Worm (Caenorhabditis elegans) whole organism, late embryonic: ENCODE measurements around the gene T05H4.15.

Experiments
- C38D4.7 ChIP-seq: fragments of 200-800 bp; sonication (Bioruptor generic); optimal IDR thresholded peaks from 2 replicates; lab custom pipeline; 2018; ENCODE audit warnings: mild to moderate bottlenecking, missing genetic modification characterization, moderate library complexity, missing compliant biosample characterization
- F13H6.1 ChIP-seq: sonication (generic microtip); optimal IDR thresholded peaks from 2 replicates; lab custom pipeline; 2016; ENCODE audit warnings: missing genetic modification characterization, missing compliant biosample characterization
- K09A11.1 ChIP-seq: sonication (generic microtip); optimal IDR thresholded peaks from 2 replicates; lab custom pipeline; 2017; ENCODE audit warnings: antibody characterized with exemption, mild to moderate bottlenecking, missing genetic modification characterization, missing compliant biosample characterization; ENCODE audit not compliant: insufficient read depth
- Y22D7AL.16 ChIP-seq: sonication (generic microtip); optimal IDR thresholded peaks from 2 replicates; lab custom pipeline; 2016; ENCODE audit warnings: missing genetic modification characterization, missing compliant biosample characterization
- ama-1 ChIP-seq: fragments of 150-350 bp; optimal IDR thresholded peaks from 2 replicates; lab custom pipeline; 2014
- ceh-19 ChIP-seq: fragments of 200-800 bp; sonication (Bioruptor generic); optimal IDR thresholded peaks from 2 replicates; lab custom pipeline; 2018; ENCODE audit warnings: mild to moderate bottlenecking, missing genetic modification characterization, missing compliant biosample characterization
- ceh-2 ChIP-seq: sonication (generic microtip); optimal IDR thresholded peaks from 2 replicates; lab custom pipeline; 2016; ENCODE audit warnings: missing genotype, missing genetic modification characterization, missing compliant biosample characterization
- ceh-22 ChIP-seq: sonication (generic microtip); optimal IDR thresholded peaks from 2 replicates; lab custom pipeline; 2017; ENCODE audit warnings: missing biosample characterization, missing genetic modification characterization
- ceh-24 ChIP-seq: sonication (generic microtip); optimal IDR thresholded peaks from 2 replicates; lab custom pipeline; 2016; ENCODE audit warnings: mild to moderate bottlenecking, missing genetic modification characterization, missing compliant biosample characterization
- ceh-30 ChIP-seq: fragments of 150-350 bp; optimal IDR thresholded peaks from 2 replicates; lab custom pipeline; 2014; ENCODE audit warnings: missing biosample characterization, missing genetic modification characterization
- ceh-31 ChIP-seq: sonication (generic microtip); optimal IDR thresholded peaks from 2 replicates; lab custom pipeline; 2016; ENCODE audit warnings: missing genetic modification characterization, missing compliant biosample characterization
- ceh-45 ChIP-seq: fragments of 200-800 bp; sonication (Bioruptor generic); IDR thresholded peaks from 2 replicates; pipeline ENCODE4 v1.3.6; 2022; ENCODE audit warnings: missing genetic modification reagents, missing genetic modification characterization, missing compliant biosample characterization
- ceh-48 ChIP-seq: sonication (generic microtip); optimal IDR thresholded peaks from 2 replicates; lab custom pipeline; 2016; ENCODE audit warnings: missing genetic modification characterization, inconsistent platforms, missing compliant biosample characterization
- ceh-6 ChIP-seq: fragments of 200-800 bp; sonication (Bioruptor generic); optimal IDR thresholded peaks from 2 replicates; lab custom pipeline; 2018; ENCODE audit warnings: mild to moderate bottlenecking, missing genetic modification characterization, missing compliant biosample characterization
- ceh-9 ChIP-seq: sonication (generic microtip); optimal IDR thresholded peaks from 2 replicates; lab custom pipeline; 2016; ENCODE audit warnings: mild to moderate bottlenecking, missing genetic modification characterization, inconsistent platforms, missing compliant biosample characterization
- che-1 ChIP-seq: sonication (generic microtip); optimal IDR thresholded peaks from 2 replicates; lab custom pipeline; 2016; ENCODE audit warnings: mild to moderate bottlenecking, missing genetic modification characterization, missing compliant biosample characterization
- dve-1 ChIP-seq: sonication (generic microtip); optimal IDR thresholded peaks from 2 replicates; lab custom pipeline; 2017; ENCODE audit warnings: antibody characterized with exemption, mild to moderate bottlenecking, missing genetic modification characterization, missing compliant biosample characterization
- elt-2 ChIP-seq: sonication (generic microtip); optimal IDR thresholded peaks from 2 replicates; lab custom pipeline; 2016; ENCODE audit warnings: missing genetic modification reagents, missing genetic modification characterization, missing compliant biosample characterization
- ets-4 ChIP-seq: sonication (generic microtip); optimal IDR thresholded peaks from 2 replicates; lab custom pipeline; 2016; ENCODE audit warnings: missing genetic modification characterization, missing compliant biosample characterization
- hlh-13 ChIP-seq: fragments of 200-800 bp; sonication (Bioruptor generic); optimal IDR thresholded peaks from 2 replicates; lab custom pipeline; 2018; ENCODE audit warnings: mild to moderate bottlenecking, missing genetic modification characterization, missing compliant biosample characterization
- hlh-15 ChIP-seq: sonication (generic microtip); optimal IDR thresholded peaks from 2 replicates; lab custom pipeline; 2016; ENCODE audit warnings: missing genetic modification characterization, missing compliant biosample characterization
- hlh-30 ChIP-seq: sonication (generic microtip); optimal IDR thresholded peaks from 2 replicates; lab custom pipeline; 2017; ENCODE audit warnings: antibody characterized with exemption, missing genetic modification characterization, missing compliant biosample characterization; ENCODE audit not compliant: insufficient read depth
- hlh-8 ChIP-seq: sonication (generic microtip); optimal IDR thresholded peaks from 2 replicates; lab custom pipeline; 2016; ENCODE audit warnings: missing genotype, missing genetic modification characterization, missing compliant biosample characterization
- lin-11 ChIP-seq: fragments of 200-800 bp; sonication (Bioruptor generic); optimal IDR thresholded peaks from 2 replicates; lab custom pipeline; 2018; ENCODE audit warnings: mild to moderate bottlenecking, missing genetic modification characterization, missing compliant biosample characterization
- madf-2 ChIP-seq: sonication (generic microtip); optimal IDR thresholded peaks from 2 replicates; lab custom pipeline; 2017; ENCODE audit warnings: missing genetic modification characterization, missing compliant biosample characterization
- nfya-1 ChIP-seq: sonication (generic microtip); optimal IDR thresholded peaks from 2 replicates; lab custom pipeline; 2017; ENCODE audit warnings: missing genetic modification characterization, mild to moderate bottlenecking, missing compliant biosample characterization, antibody characterized with exemption, moderate library complexity
- nhr-11 ChIP-seq: fragments of 150-350 bp; optimal IDR thresholded peaks from 2 replicates; lab custom pipeline; 2014; ENCODE audit warnings: missing biosample characterization, missing genetic modification characterization
- nhr-232 ChIP-seq: sonication (generic microtip); optimal IDR thresholded peaks from 2 replicates; lab custom pipeline; 2016; ENCODE audit warnings: missing genetic modification characterization, missing compliant biosample characterization
- pha-2 ChIP-seq: sonication (generic microtip); optimal IDR thresholded peaks from 2 replicates; lab custom pipeline; 2017; ENCODE audit warnings: mild to moderate bottlenecking, missing genetic modification characterization, missing compliant biosample characterization
- pros-1 ChIP-seq: fragments of 150-350 bp; optimal IDR thresholded peaks from 2 replicates; lab custom pipeline; 2014; ENCODE audit warnings: missing biosample characterization, missing genetic modification reagents, missing genetic modification characterization
- rnt-1 ChIP-seq: sonication (generic microtip); optimal IDR thresholded peaks from 2 replicates; lab custom pipeline; 2016; ENCODE audit warnings: missing genetic modification characterization, missing compliant biosample characterization
- sox-4 ChIP-seq: sonication (generic microtip); optimal IDR thresholded peaks from 2 replicates; lab custom pipeline; 2017; ENCODE audit warnings: mild to moderate bottlenecking, missing genetic modification characterization, inconsistent platforms, missing compliant biosample characterization
- tbx-2 ChIP-seq: sonication (generic microtip); optimal IDR thresholded peaks from 2 replicates; lab custom pipeline; 2016; ENCODE audit warnings: missing genetic modification characterization, missing compliant biosample characterization
- ttx-3 ChIP-seq: sonication (generic microtip); optimal IDR thresholded peaks from 2 replicates; lab custom pipeline; 2016; ENCODE audit warnings: missing genetic modification reagents, missing genetic modification characterization, missing compliant biosample characterization
- unc-3 ChIP-seq, 2 experiments: fragments of 200-800 bp in 1 of 2; sonication (Bioruptor generic) in 1 of 2; sonication (generic microtip) in 1 of 2; conservative IDR thresholded peaks in 1 of 2; optimal IDR thresholded peaks in 1 of 2; 2 replicates each; pipeline versions ENCODE4 v1.3.6 to Lab custom; 2016 to 2022; ENCODE audit warnings: missing compliant biosample characterization in 2 of 2, missing genetic modification characterization in 2 of 2, missing genetic modification reagents in 1 of 2
- unc-42 ChIP-seq: sonication (generic microtip); optimal IDR thresholded peaks from 2 replicates; lab custom pipeline; 2016; ENCODE audit warnings: missing genotype, missing genetic modification characterization, missing compliant biosample characterization
- unc-55 ChIP-seq: sonication (generic microtip); optimal IDR thresholded peaks from 2 replicates; lab custom pipeline; 2017; ENCODE audit warnings: missing biosample characterization, missing genetic modification reagents, missing genetic modification characterization
- zip-5 ChIP-seq: sonication (generic microtip); optimal IDR thresholded peaks from 2 replicates; lab custom pipeline; 2016; ENCODE audit warnings: missing genetic modification characterization, missing compliant biosample characterization

The T05H4.15 gene

DNA sequence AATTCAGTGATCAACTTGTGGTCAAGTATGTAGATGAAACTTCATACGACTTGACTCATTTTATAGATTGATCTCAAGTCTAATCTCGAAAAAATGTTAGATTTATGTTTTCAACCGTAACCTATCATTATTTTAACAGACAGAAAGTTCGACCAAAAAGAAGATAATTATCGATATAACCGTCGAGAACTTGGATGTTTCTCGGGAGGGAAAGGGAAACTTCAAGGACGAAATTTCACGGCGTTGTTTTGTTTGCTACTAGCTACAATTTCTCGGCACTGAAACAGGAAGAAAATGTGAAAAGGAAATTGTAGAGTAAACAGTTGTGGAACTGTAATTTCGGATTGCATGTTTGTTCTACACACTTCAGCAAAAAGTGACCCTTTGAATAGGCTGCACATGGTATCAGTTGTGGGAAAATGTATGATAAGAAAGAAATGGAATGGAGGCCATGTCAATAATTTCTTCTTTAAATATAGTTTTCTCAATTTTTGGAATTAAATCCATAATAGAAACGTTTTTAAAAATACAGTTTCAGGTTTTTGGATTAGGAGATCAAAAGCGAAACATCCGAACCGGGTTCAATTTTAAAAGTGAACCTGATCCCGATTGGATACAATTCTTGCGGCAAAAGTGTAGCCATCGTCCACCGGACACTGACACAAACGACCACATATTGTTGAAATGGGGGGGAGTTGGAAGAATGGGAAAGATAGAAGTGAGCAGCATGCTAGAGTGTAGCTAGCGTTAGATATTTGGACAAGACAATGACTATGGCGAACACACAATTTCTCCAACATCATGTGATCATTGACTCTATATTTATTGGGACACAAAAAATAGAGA lies 10.8 kb downstream of the T05H4.15 start:
- TF ChIP-seq hlh-30, result peak; percentile 4
- TF ChIP-seq elt-2 (tag; lab: Kevin White, UChicago), result peak; percentile 46
- TF ChIP-seq ama-1 (lab: Kevin White, UChicago), result no peak
- TF ChIP-seq, all 69 proteins: peak for 2

DNA sequence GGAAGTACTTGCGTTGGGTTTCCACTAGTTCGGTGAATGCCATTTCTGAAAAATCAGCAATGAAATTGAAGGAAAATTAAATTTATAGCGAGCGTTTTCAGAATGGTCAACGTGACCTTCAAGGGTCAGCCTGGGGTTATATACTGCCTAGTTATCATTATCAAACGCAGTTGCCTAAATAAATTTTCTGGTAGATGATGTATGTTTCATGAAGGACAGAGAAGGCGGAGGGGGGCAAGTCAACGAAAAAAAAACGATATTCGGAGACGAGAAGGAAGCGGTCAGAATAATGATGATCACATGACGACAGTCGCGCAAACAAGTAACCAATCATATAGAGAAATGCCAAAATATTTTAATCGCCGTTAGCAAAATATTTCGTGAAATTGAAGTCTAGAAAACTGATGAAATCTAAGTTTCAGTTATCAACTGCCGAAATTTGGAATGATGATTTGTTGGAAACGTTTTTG lies 11.6 kb downstream of the T05H4.15 start, which contains the start of gene alh-4:
TSS of gene alh-4 (minus strand) at position 51 of the 470 bp plus-strand sequence.
- TF ChIP-seq sox-4 (tag; lab: Kevin White, UChicago) (no peak), unc-3 (GFP tag; conservative IDR thresholded peaks at IDR 0.05; lab: Robert Waterston, UW) (no peak), unc-3 (tag; optimal IDR thresholded peaks at IDR 0.05; lab: Kevin White, UChicago) (no peak), hlh-15 (no peak), unc-55 (no peak), hlh-30 (peak; percentile 6), nhr-11 (no peak)

DNA sequence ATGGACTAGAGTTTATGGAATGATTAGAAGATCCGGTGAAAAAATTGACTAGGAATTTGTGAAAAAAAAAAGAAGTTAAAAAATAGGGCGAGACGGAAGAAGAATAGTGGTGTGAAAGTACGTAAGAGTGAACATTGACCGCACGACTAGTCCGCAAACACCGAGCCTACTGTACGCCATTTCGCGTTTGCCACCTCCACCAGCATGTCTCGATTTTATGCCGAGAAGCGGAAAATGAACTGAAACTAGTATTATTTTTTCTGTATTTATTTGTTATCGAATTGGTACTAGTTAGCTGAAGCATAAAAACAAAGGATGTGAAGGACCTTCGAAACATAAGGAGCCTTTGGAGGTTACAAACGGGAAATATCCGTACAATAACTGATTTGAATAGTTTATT lies 14.1 kb downstream of the T05H4.15 start:
- TF ChIP-seq hlh-15 (no peak), hlh-13 (GFP tag; lab: Kevin White, UChicago) (no peak), C38D4.7 (GFP tag; lab: Kevin White, UChicago) (no peak), ceh-31 (no peak), nfya-1 (tag; lab: Kevin White, UChicago) (peak; percentile 26), ceh-2 (tag; lab: Kevin White, UChicago) (no peak), elt-2 (tag; lab: Kevin White, UChicago) (no peak), K09A11.1 (peak; percentile 27), ceh-45 (GFP tag; lab: Robert Waterston, UW) (no peak), ceh-22 (tag; lab: Kevin White, UChicago) (no peak), Y22D7AL.16 (tag; lab: Kevin White, UChicago) (no peak), ceh-24 (tag; lab: Kevin White, UChicago) (no peak), ceh-19 (GFP tag; lab: Kevin White, UChicago) (no peak), F13H6.1 (tag; lab: Kevin White, UChicago) (no peak), che-1 (tag; lab: Kevin White, UChicago) (no peak), ceh-30 (tag; lab: Kevin White, UChicago) (peak; percentile 33), ceh-48 (tag; lab: Kevin White, UChicago) (no peak), zip-5 (tag; lab: Kevin White, UChicago) (no peak), madf-2 (tag; lab: Kevin White, UChicago) (no peak), ttx-3 (no peak), ets-4 (no peak), ceh-6 (GFP tag; lab: Kevin White, UChicago) (no peak), nhr-232 (tag; lab: Kevin White, UChicago) (no peak), unc-42 (tag; lab: Kevin White, UChicago) (no peak), pha-2 (tag; lab: Kevin White, UChicago) (no peak), lin-11 (no peak), dve-1 (no peak), hlh-8 (tag; lab: Kevin White, UChicago) (no peak), ceh-9 (tag; lab: Kevin White, UChicago) (no peak), pros-1 (tag; lab: Kevin White, UChicago) (no peak), sox-4 (tag; lab: Kevin White, UChicago) (no peak), tbx-2 (peak; percentile 18), rnt-1 (tag; lab: Kevin White, UChicago) (peak; percentile 67)
